Worm (Caenorhabditis elegans) whole organism, L4 larva: Measurements from ENCODE around the gene F15G9.1.
A peak's percentile ranks its signal among the peaks of the same experiment; 100 is the strongest.

Source experiments
- F10B5.3 ChIP-seq: sonication (generic microtip); optimal IDR thresholded peaks from 2 replicates; lab custom pipeline; 2016; ENCODE audit warnings: mild to moderate bottlenecking, missing genetic modification characterization, missing compliant biosample characterization
- F37D6.2 ChIP-seq: sonication (generic microtip); optimal IDR thresholded peaks from 2 replicates; lab custom pipeline; 2016; ENCODE audit warnings: mild to moderate bottlenecking, missing genetic modification characterization, missing compliant biosample characterization
- R02D3.7 ChIP-seq: fragments of 150-350 bp; sonication (generic microtip); optimal IDR thresholded peaks from 3 replicates; lab custom pipeline; 2014; ENCODE audit warnings: missing biosample characterization, missing genetic modification characterization
- aha-1 ChIP-seq: fragments of 150-350 bp; peaks from one replicate; lab custom pipeline; 2014; ENCODE audit warnings: missing biosample characterization, missing genetic modification characterization
- ceh-28 ChIP-seq: fragments of 150-350 bp; optimal IDR thresholded peaks from 2 replicates; lab custom pipeline; 2014; ENCODE audit warnings: missing biosample characterization, missing genetic modification reagents, missing genetic modification characterization
- ceh-44 ChIP-seq: fragments of 200-800 bp; sonication (Bioruptor generic); IDR thresholded peaks from 2 replicates; pipeline ENCODE4 v1.3.6; 2022; ENCODE audit warnings: missing genetic modification reagents, missing genetic modification characterization, missing compliant biosample characterization
- ces-1 ChIP-seq: fragments of 150-350 bp; sonication (generic microtip); optimal IDR thresholded peaks from 4 replicates; lab custom pipeline; 2014; ENCODE audit warnings: missing biosample characterization, missing genetic modification reagents, missing genetic modification characterization
- daf-16 ChIP-seq, 3 experiments: sonication (generic microtip); optimal IDR thresholded peaks; 2 replicates each; lab custom pipeline; 2016 to 2017; ENCODE audit warnings: missing genetic modification characterization in 3 of 3, missing genetic modification reagents in 3 of 3, mild to moderate bottlenecking in 2 of 3, missing compliant biosample characterization in 2 of 3, missing biosample characterization in 1 of 3, moderate library complexity in 1 of 3
- daf-19 ChIP-seq: fragments of 200-800 bp; sonication (Bioruptor generic); conservative IDR thresholded peaks from 2 replicates; pipeline ENCODE4 v1.3.6; 2022; ENCODE audit warnings: missing genetic modification characterization, missing compliant biosample characterization
- daf-8 ChIP-seq: fragments of 200-800 bp; sonication (Bioruptor generic); IDR thresholded peaks from 2 replicates; pipeline ENCODE4 v1.3.6; 2022; ENCODE audit warnings: missing genetic modification characterization, missing compliant biosample characterization
- dmd-6 ChIP-seq: fragments of 200-800 bp; sonication (Bioruptor generic); IDR thresholded peaks from 2 replicates; pipeline ENCODE4 v1.3.6; 2022; ENCODE audit warnings: missing genetic modification reagents, missing genetic modification characterization, missing compliant biosample characterization
- dmd-9 ChIP-seq: fragments of 200-800 bp; sonication (Bioruptor generic); IDR thresholded peaks from 2 replicates; pipeline ENCODE4 v1.3.6; 2022; ENCODE audit warnings: missing genetic modification reagents, missing genetic modification characterization, missing compliant biosample characterization
- duxl-1 ChIP-seq: sonication (generic microtip); optimal IDR thresholded peaks from 2 replicates; lab custom pipeline; 2016; ENCODE audit warnings: mild to moderate bottlenecking, missing genetic modification characterization, moderate library complexity, missing compliant biosample characterization; ENCODE audit not compliant: poor library complexity
- fkh-10 ChIP-seq: fragments of 150-350 bp; optimal IDR thresholded peaks from 2 replicates; lab custom pipeline; 2014; ENCODE audit warnings: missing biosample characterization, missing genetic modification reagents, missing genetic modification characterization
- hif-1 ChIP-seq, 2 experiments: sonication (generic microtip); optimal IDR thresholded peaks; 2 replicates each; lab custom pipeline; 2016 to 2017; ENCODE audit warnings: missing compliant biosample characterization in 2 of 2, missing genetic modification characterization in 2 of 2, missing genetic modification reagents in 2 of 2, missing genotype in 2 of 2, mild to moderate bottlenecking in 1 of 2
- hlh-11 ChIP-seq: fragments of 200-800 bp; sonication (Bioruptor generic); optimal IDR thresholded peaks from 2 replicates; lab custom pipeline; 2018; ENCODE audit warnings: mild to moderate bottlenecking, missing genetic modification characterization, missing compliant biosample characterization
- hlh-30 ChIP-seq: sonication (generic microtip); optimal IDR thresholded peaks from 2 replicates; lab custom pipeline; 2017; ENCODE audit warnings: antibody characterized with exemption, mild to moderate bottlenecking, missing genetic modification characterization, missing compliant biosample characterization; ENCODE audit not compliant: insufficient read depth
- hmg-1.1 ChIP-seq: fragments of 200-800 bp; sonication (Bioruptor generic); IDR thresholded peaks from 2 replicates; pipeline ENCODE4 v1.3.6; 2022; ENCODE audit warnings: missing genetic modification reagents, missing genetic modification characterization, missing compliant biosample characterization
- lin-15B ChIP-seq: fragments of 150-350 bp; sonication (generic microtip); optimal IDR thresholded peaks from 3 replicates; lab custom pipeline; 2014; ENCODE audit warnings: missing biosample characterization, missing genetic modification characterization
- lin-29 ChIP-seq: fragments of 200-800 bp; sonication (Bioruptor generic); IDR thresholded peaks from 2 replicates; pipeline ENCODE4 v1.3.6; 2022; ENCODE audit warnings: missing genetic modification reagents, missing genetic modification characterization, missing compliant biosample characterization
- lin-38 ChIP-seq: fragments of 200-800 bp; sonication (Bioruptor generic); IDR thresholded peaks from 2 replicates; pipeline ENCODE4 v1.3.6; 2022; ENCODE audit warnings: missing genetic modification reagents, missing genetic modification characterization, missing compliant biosample characterization
- mdl-1 ChIP-seq, 2 experiments: fragments of 150-350 bp in 1 of 2; sonication (generic microtip) in 1 of 2; optimal IDR thresholded peaks; 2 replicates each; lab custom pipeline; 2014 to 2017; ENCODE audit warnings: missing biosample characterization in 2 of 2, missing genetic modification characterization in 2 of 2
- mdt-29 ChIP-seq: fragments of 200-800 bp; sonication (Bioruptor generic); IDR thresholded peaks from 2 replicates; pipeline ENCODE4 v1.3.6; 2022; ENCODE audit warnings: missing genetic modification reagents, missing genetic modification characterization, missing compliant biosample characterization
- mep-1 ChIP-seq: fragments of 150-350 bp; sonication (generic microtip); optimal IDR thresholded peaks from 3 replicates; lab custom pipeline; 2014; ENCODE audit warnings: missing biosample characterization, missing genetic modification characterization
- mxl-3 ChIP-seq: fragments of 200-800 bp; sonication (Bioruptor generic); optimal IDR thresholded peaks from 2 replicates; lab custom pipeline; 2018; ENCODE audit warnings: mild to moderate bottlenecking, missing genetic modification characterization, missing compliant biosample characterization
- nhr-11 ChIP-seq: fragments of 150-350 bp; optimal IDR thresholded peaks from 2 replicates; lab custom pipeline; 2014; ENCODE audit warnings: missing biosample characterization, missing genetic modification characterization
- nhr-28 ChIP-seq: fragments of 150-350 bp; optimal IDR thresholded peaks from 2 replicates; lab custom pipeline; 2014; ENCODE audit warnings: missing biosample characterization, missing genetic modification characterization
- nhr-41 ChIP-seq: fragments of 200-800 bp; sonication (Bioruptor generic); IDR thresholded peaks from 2 replicates; pipeline ENCODE4 v1.3.6; 2022; ENCODE audit warnings: missing genetic modification reagents, missing genetic modification characterization, missing compliant biosample characterization
- nhr-76 ChIP-seq: fragments of 150-350 bp; optimal IDR thresholded peaks from 2 replicates; lab custom pipeline; 2014; ENCODE audit warnings: missing biosample characterization, missing genetic modification characterization
- pqm-1 ChIP-seq: sonication (generic microtip); optimal IDR thresholded peaks from 2 replicates; lab custom pipeline; 2017; ENCODE audit warnings: missing biosample characterization, missing genetic modification characterization
- rbr-2 ChIP-seq: sonication (generic microtip); optimal IDR thresholded peaks from 2 replicates; lab custom pipeline; 2016; ENCODE audit warnings: missing genotype, missing genetic modification characterization, missing compliant biosample characterization
- sdz-12 ChIP-seq: fragments of 200-800 bp; sonication (Bioruptor generic); optimal IDR thresholded peaks from 2 replicates; lab custom pipeline; 2018; ENCODE audit warnings: mild to moderate bottlenecking, missing genetic modification characterization, missing compliant biosample characterization
- set-16 ChIP-seq: fragments of 200-800 bp; sonication (Bioruptor generic); IDR thresholded peaks from 2 replicates; pipeline ENCODE4 v1.3.6; 2022; ENCODE audit warnings: missing genetic modification reagents, missing genetic modification characterization, missing compliant biosample characterization
- snpc-1.2 ChIP-seq: fragments of 200-800 bp; sonication (Bioruptor generic); IDR thresholded peaks from 2 replicates; pipeline ENCODE4 v1.3.6; 2022; ENCODE audit warnings: missing genetic modification reagents, missing genetic modification characterization, missing compliant biosample characterization
- unc-130 ChIP-seq: sonication (generic microtip); optimal IDR thresholded peaks from 2 replicates; lab custom pipeline; 2016; ENCODE audit warnings: missing genetic modification reagents, missing genetic modification characterization, missing compliant biosample characterization
- unc-62 ChIP-seq, 3 experiments: fragments of 150-350 bp in 1 of 3; sonication (generic microtip); optimal IDR thresholded peaks in 2 of 3; peaks in 1 of 3; 1 replicate in 1 of 3; 2 replicates in 2 of 3; lab custom pipeline; 2014 to 2017; ENCODE audit warnings: missing biosample characterization in 3 of 3, missing genetic modification characterization in 3 of 3, missing genetic modification reagents in 3 of 3, missing genotype in 1 of 3
- vab-7 ChIP-seq: fragments of 200-800 bp; sonication (Bioruptor generic); IDR thresholded peaks from 2 replicates; pipeline ENCODE4 v1.3.6; 2022; ENCODE audit warnings: missing genetic modification reagents, missing genetic modification characterization, missing compliant biosample characterization
- zag-1 ChIP-seq: fragments of 150-350 bp; optimal IDR thresholded peaks from 2 replicates; lab custom pipeline; 2014; ENCODE audit warnings: missing biosample characterization, missing genetic modification characterization
- zfp-3 ChIP-seq: fragments of 200-800 bp; sonication (Bioruptor generic); conservative IDR thresholded peaks from 2 replicates; pipeline ENCODE4 v1.3.6; 2022; ENCODE audit warnings: missing genetic modification reagents, missing genetic modification characterization, missing compliant biosample characterization

The F15G9.1 gene

ce11 chrX:9706084-9706483, at the start of gene F15G9.1:
TSS of gene F15G9.1 (plus strand) at chrX:9706384.
- TF ChIP-seq zag-1 (tag; lab: Kevin White, UChicago) (no peak), R02D3.7 (no peak), ceh-28 (tag; lab: Kevin White, UChicago) (no peak), pqm-1 (no peak), fkh-10 (GFP tag; lab: Kevin White, UChicago) (no peak), hif-1 (tag; optimal IDR thresholded peaks at IDR 0.05; lab: Kevin White, UChicago) (no peak), lin-38 (no peak), vab-7 (no peak), mdt-29 (GFP tag; lab: Robert Waterston, UW) (no peak), nhr-41 (GFP tag; lab: Robert Waterston, UW) (no peak), daf-16 (GFP tag; optimal IDR thresholded peaks at IDR 0.05; lab: Kevin White, UChicago) (no peak), daf-16 (tag; optimal IDR thresholded peaks at IDR 0.05; lab: Kevin White, UChicago) (no peak), mxl-3 (GFP tag; lab: Kevin White, UChicago) (no peak), sdz-12 (no peak), ces-1 (GFP tag; lab: Kevin White, UChicago) (no peak), F10B5.3 (tag; lab: Kevin White, UChicago) (no peak), zfp-3 (no peak), snpc-1.2 (GFP tag; lab: Robert Waterston, UW) (no peak), unc-62 (GFP tag; optimal IDR thresholded peaks at IDR 0.05 in 1 of 2; lab: Kevin White, UChicago) (no peak), unc-62 (tag; optimal IDR thresholded peaks at IDR 0.05; lab: Kevin White, UChicago) (no peak)

- peak; percentile 91 for TF ChIP-seq aha-1 (tag; lab: Kevin White, UChicago)
- no peak for TF ChIP-seq lin-29 (GFP tag; lab: Robert Waterston, UW)
Observed at ce11 chrX:9656772-9657171, 49.4 kb upstream of the F15G9.1 start.

ce11 chrX:9665944-9666343, 40.2 kb upstream of the F15G9.1 start:
- TF ChIP-seq aha-1 (tag; lab: Kevin White, UChicago) (peak; percentile 93), nhr-76 (tag; lab: Kevin White, UChicago) (no peak), lin-15B (no peak), unc-130 (GFP tag; lab: Kevin White, UChicago) (no peak), daf-8 (GFP tag; lab: Robert Waterston, UW) (no peak), duxl-1 (tag; lab: Kevin White, UChicago) (no peak)
- TF ChIP-seq, all 104 proteins: peak for 1

- TF ChIP-seq ceh-44 (GFP tag; lab: Robert Waterston, UW) (no peak), nhr-28 (tag; lab: Kevin White, UChicago) (peak; percentile 61), hlh-30 (tag; lab: Kevin White, UChicago) (peak; percentile 22), hlh-11 (tag; lab: Kevin White, UChicago) (peak; percentile 43), dmd-6 (GFP tag; lab: Robert Waterston, UW) (0 out of 2 replicates have a peak, but pooled peaks have one; percentile 13), nhr-11 (tag; lab: Kevin White, UChicago) (peak; percentile 11), dmd-9 (GFP tag; lab: Robert Waterston, UW) (no peak)
Observed at ce11 chrX:9667391-9667790, 38.8 kb upstream of the F15G9.1 start.

- TF ChIP-seq nhr-11 (tag; lab: Kevin White, UChicago) = peak; percentile 25
- peak; percentile 26 for TF ChIP-seq hlh-11 (tag; lab: Kevin White, UChicago)
- TF ChIP-seq daf-19 (GFP tag; lab: Robert Waterston, UW) = no peak
- TF ChIP-seq unc-62 (GFP tag; optimal IDR thresholded peaks at IDR 0.05 in 1 of 2; lab: Kevin White, UChicago) = peak in 1 of 2 experiments; percentile 32
- no peak for TF ChIP-seq unc-62 (tag; optimal IDR thresholded peaks at IDR 0.05; lab: Kevin White, UChicago)
- TF ChIP-seq mep-1 = peak; percentile 64
- peak; percentile 5 for TF ChIP-seq mxl-3 (GFP tag; lab: Kevin White, UChicago)
- TF ChIP-seq F37D6.2 (tag; lab: Kevin White, UChicago) = no peak
- TF ChIP-seq fkh-10 (GFP tag; lab: Kevin White, UChicago) = peak; percentile 59
- TF ChIP-seq set-16 (GFP tag; lab: Robert Waterston, UW) = peak; percentile 64
- peak in 1 of 2 experiments; percentile 45 for TF ChIP-seq daf-16 (GFP tag; optimal IDR thresholded peaks at IDR 0.05; lab: Kevin White, UChicago)
- TF ChIP-seq daf-16 (tag; optimal IDR thresholded peaks at IDR 0.05; lab: Kevin White, UChicago) = no peak
- peak; percentile 74 for TF ChIP-seq rbr-2
- TF ChIP-seq hmg-1.1 (GFP tag; lab: Robert Waterston, UW) = peak; percentile 52; the same call in 1 of the 2 replicates
- TF ChIP-seq F10B5.3 (tag; lab: Kevin White, UChicago) = no peak
- peak; percentile 98 for TF ChIP-seq aha-1 (tag; lab: Kevin White, UChicago)
- TF ChIP-seq mdl-1 (tag; optimal IDR thresholded peaks at IDR 0.05; lab: Kevin White, UChicago) = peak; percentile 2 to 69
Observed at ce11 chrX:9668554-9668953, 37.6 kb upstream of the F15G9.1 start, which contains the start of gene T14B1.1. TSS of gene T14B1.1 (minus strand) at chrX:9668723.
